Fruit fly (Drosophila melanogaster) S2 (cell line): Measurements from ENCODE around the gene beta-Man.

Source experiments
- CG8478 ChIP-seq: fragments of >200 bp; optimal IDR thresholded peaks from 2 replicates; lab custom pipeline; 2018
- CTCF ChIP-seq, 2 experiments: fragments of >200 bp; optimal IDR thresholded peaks; 2 replicates each; lab custom pipeline; 2018

The beta-Man gene

dm6 chr3R:4220780-4221179, 23.8 kb downstream of the beta-Man start:
- TF ChIP-seq CG8478 (lab: Kevin White, UChicago) (no peak), CTCF (optimal IDR thresholded peaks at IDR 0.05; lab: Kevin White, UChicago) (peak; percentile 59 to 60)

- TF ChIP-seq CTCF (optimal IDR thresholded peaks at IDR 0.05; lab: Kevin White, UChicago) (no peak), CG8478 (lab: Kevin White, UChicago) (no peak)
Observed at dm6 chr3R:4228426-4228825, 31.4 kb downstream of the beta-Man start.

- TF ChIP-seq CTCF (optimal IDR thresholded peaks at IDR 0.05; lab: Kevin White, UChicago) (no peak), CG8478 (lab: Kevin White, UChicago) (no peak)
Observed at dm6 chr3R:4229137-4229764, 32.2 kb downstream of the beta-Man start, which contains the start of gene DhpD. TSS of gene DhpD (minus strand) at chr3R:4229238.

- TF ChIP-seq CTCF (optimal IDR thresholded peaks at IDR 0.05; lab: Kevin White, UChicago) (no peak), CG8478 (lab: Kevin White, UChicago) (no peak)
Observed at dm6 chr3R:4232139-4233017, 35.4 kb downstream of the beta-Man start, which contains the start of gene CG14641. TSS of gene CG14641 (minus strand) at chr3R:4232342.

- no peak for TF ChIP-seq CG8478 (lab: Kevin White, UChicago)
- TF ChIP-seq CTCF (optimal IDR thresholded peaks at IDR 0.05; lab: Kevin White, UChicago) = no peak
Observed at dm6 chr3R:4233018-4233385, 36.0 kb downstream of the beta-Man start, which contains the start of gene abs. TSS of gene abs (plus strand) at chr3R:4233047.

- TF ChIP-seq CG8478 (lab: Kevin White, UChicago) = no peak
- TF ChIP-seq CTCF (optimal IDR thresholded peaks at IDR 0.05; lab: Kevin White, UChicago) = no peak
Observed at dm6 chr3R:4234991-4235553, 38.1 kb downstream of the beta-Man start, which contains the start of gene Gel. TSS of gene Gel (plus strand) at chr3R:4235217.

dm6 chr3R:4236534-4236933, 39.5 kb downstream of the beta-Man start:
- TF ChIP-seq CG8478 (lab: Kevin White, UChicago) (no peak), CTCF (optimal IDR thresholded peaks at IDR 0.05; lab: Kevin White, UChicago) (no peak)

dm6 chr3R:4241776-4242175, 44.8 kb downstream of the beta-Man start:
- TF ChIP-seq CG8478 (lab: Kevin White, UChicago) (no peak), CTCF (optimal IDR thresholded peaks at IDR 0.05; lab: Kevin White, UChicago) (no peak)

dm6 chr3R:4242209-4242887, 45.3 kb downstream of the beta-Man start, which contains the start of gene CG14642:
TSS of gene CG14642 (minus strand) at chr3R:4242717.
- TF ChIP-seq CG8478 (lab: Kevin White, UChicago) (no peak), CTCF (optimal IDR thresholded peaks at IDR 0.05; lab: Kevin White, UChicago) (no peak)

dm6 chr3R:4243096-4243940, 46.3 kb downstream of the beta-Man start, which contains the start of gene CG34305:
TSS of gene CG34305 (minus strand) at chr3R:4243146.
- no peak for TF ChIP-seq CG8478 (lab: Kevin White, UChicago)
- no peak for TF ChIP-seq CTCF (optimal IDR thresholded peaks at IDR 0.05; lab: Kevin White, UChicago)

- no peak for TF ChIP-seq CG8478 (lab: Kevin White, UChicago)
- no peak for TF ChIP-seq CTCF (optimal IDR thresholded peaks at IDR 0.05; lab: Kevin White, UChicago)
Observed at dm6 chr3R:4246578-4247070, 49.6 kb downstream of the beta-Man start, which contains the start of gene TwdlF. TSS of gene TwdlF (plus strand) at chr3R:4247020.

dm6 chr3R:4249947-4250346, 52.9 kb downstream of the beta-Man start:
- TF ChIP-seq CG8478 (lab: Kevin White, UChicago) (no peak), CTCF (optimal IDR thresholded peaks at IDR 0.05; lab: Kevin White, UChicago) (no peak)

dm6 chr3R:4251241-4251640, 54.2 kb downstream of the beta-Man start, which contains the start of gene TwdlG:
TSS of gene TwdlG (minus strand) at chr3R:4251341.
- TF ChIP-seq CG8478 (lab: Kevin White, UChicago) (no peak), CTCF (optimal IDR thresholded peaks at IDR 0.05; lab: Kevin White, UChicago) (no peak)
